Fruit fly (Drosophila melanogaster) whole organism, prepupa: ENCODE results near the gene Gen.

ENCODE experiments used
- Blimp-1 ChIP-seq: fragments of 200-800 bp; sonication (Bioruptor generic); optimal IDR thresholded peaks from 3 replicates; lab custom pipeline; 2017; ENCODE audit warnings: missing biosample characterization, missing genetic modification characterization, mild to moderate bottlenecking, moderate library complexity, missing genetic modification reagents
- CG10631 ChIP-seq: fragments of 200-800 bp; sonication (Bioruptor generic); optimal IDR thresholded peaks from 2 replicates; lab custom pipeline; 2016; ENCODE audit warnings: missing biosample characterization, missing genetic modification characterization
- CG10669 ChIP-seq: fragments of 200-800 bp; sonication (Bioruptor generic); optimal IDR thresholded peaks from 3 replicates; lab custom pipeline; 2018; ENCODE audit warnings: missing biosample characterization, mild to moderate bottlenecking, missing genetic modification characterization, moderate library complexity
- CG11294 ChIP-seq: fragments of 200-800 bp; sonication (Bioruptor generic); IDR thresholded peaks from 2 replicates; pipeline ENCODE4 v1.3.6; 2022; ENCODE audit warnings: missing biosample characterization, missing genetic modification characterization
- CG15336 ChIP-seq: fragments of 200-800 bp; sonication (Bioruptor generic); IDR thresholded peaks from 2 replicates; pipeline ENCODE4 v1.3.6; 2022; ENCODE audit warnings: missing biosample characterization, missing genetic modification characterization
- CG3032 ChIP-seq: fragments of 200-800 bp; optimal IDR thresholded peaks from 2 replicates; lab custom pipeline; 2019; ENCODE audit warnings: missing biosample characterization, mild to moderate bottlenecking, missing genetic modification characterization, moderate library complexity
- CG32006 ChIP-seq: fragments of 200-800 bp; sonication (Bioruptor generic); optimal IDR thresholded peaks from 3 replicates; lab custom pipeline; 2017; ENCODE audit warnings: missing biosample characterization, mild to moderate bottlenecking, missing genetic modification characterization
- CG4318 ChIP-seq: fragments of 200-800 bp; sonication (Bioruptor generic); optimal IDR thresholded peaks from 3 replicates; lab custom pipeline; 2017; ENCODE audit warnings: missing biosample characterization, mild to moderate bottlenecking, missing genetic modification characterization
- CG6163 ChIP-seq: fragments of 200-800 bp; sonication (Bioruptor generic); IDR thresholded peaks from 3 replicates; pipeline ENCODE4 v1.3.6; 2022; ENCODE audit warnings: missing biosample characterization, missing genetic modification characterization
- CG6276 ChIP-seq: fragments of 200-800 bp; sonication (Bioruptor generic); optimal IDR thresholded peaks from 2 replicates; lab custom pipeline; 2017; ENCODE audit warnings: missing biosample characterization, mild to moderate bottlenecking, missing genetic modification characterization
- CG6808 ChIP-seq: fragments of 200-800 bp; sonication (Bioruptor generic); optimal IDR thresholded peaks from 3 replicates; lab custom pipeline; 2017; ENCODE audit warnings: missing biosample characterization, missing genetic modification characterization, mild to moderate bottlenecking, moderate library complexity, missing genetic modification reagents
- CG6854 ChIP-seq: fragments of 200-800 bp; sonication (Bioruptor generic); optimal IDR thresholded peaks from 2 replicates; lab custom pipeline; 2017; ENCODE audit warnings: missing biosample characterization, mild to moderate bottlenecking, missing genetic modification characterization
- CG8119 ChIP-seq: fragments of 200-800 bp; sonication (Bioruptor generic); IDR thresholded peaks from 3 replicates; pipeline ENCODE4 v1.3.6; 2022; ENCODE audit warnings: missing biosample characterization, missing genetic modification characterization
- CG8632 ChIP-seq: fragments of 200-800 bp; sonication (Bioruptor generic); optimal IDR thresholded peaks from 3 replicates; lab custom pipeline; 2016; ENCODE audit warnings: missing biosample characterization, missing genetic modification characterization
- CG9139 ChIP-seq: fragments of 200-800 bp; sonication (Bioruptor generic); optimal IDR thresholded peaks from 3 replicates; lab custom pipeline; 2017; ENCODE audit warnings: missing biosample characterization, mild to moderate bottlenecking, missing genetic modification characterization
- Eip75B ChIP-seq: fragments of 200-800 bp; sonication (Bioruptor generic); optimal IDR thresholded peaks from 3 replicates; lab custom pipeline; 2016; ENCODE audit warnings: missing biosample characterization, missing genetic modification characterization
- Eip78C ChIP-seq: fragments of 200-800 bp; sonication (Bioruptor generic); peaks from one replicate; lab custom pipeline; 2016; ENCODE audit warnings: missing biosample characterization, missing genetic modification characterization
- Ets21C ChIP-seq: fragments of 200-800 bp; sonication (Bioruptor generic); optimal IDR thresholded peaks from 3 replicates; lab custom pipeline; 2016; ENCODE audit warnings: missing biosample characterization, missing genetic modification characterization
- Ets96B ChIP-seq: fragments of 200-800 bp; optimal IDR thresholded peaks from 2 replicates; lab custom pipeline; 2019; ENCODE audit warnings: missing biosample characterization, mild to moderate bottlenecking, missing genetic modification characterization, moderate library complexity
- Gug ChIP-seq: fragments of 200-800 bp; sonication (Bioruptor generic); IDR thresholded peaks from 2 replicates; pipeline ENCODE4 v1.3.6; 2022; ENCODE audit warnings: missing biosample characterization, missing genetic modification characterization
- Hr38 ChIP-seq: sonication (Bioruptor generic); optimal IDR thresholded peaks from 2 replicates; lab custom pipeline; 2016; ENCODE audit warnings: missing biosample characterization, missing genetic modification characterization
- Hr39 ChIP-seq: fragments of 200-800 bp; sonication (Bioruptor generic); optimal IDR thresholded peaks from 2 replicates; lab custom pipeline; 2016; ENCODE audit warnings: missing biosample characterization, missing genetic modification characterization
- Hr4 ChIP-seq: fragments of 200-800 bp; sonication (Bioruptor generic); optimal IDR thresholded peaks from 3 replicates; lab custom pipeline; 2016; ENCODE audit warnings: missing biosample characterization, missing genetic modification characterization
- Lpt ChIP-seq: fragments of 200-800 bp; sonication (Bioruptor generic); optimal IDR thresholded peaks from 3 replicates; lab custom pipeline; 2016; ENCODE audit warnings: missing biosample characterization, missing genetic modification characterization
- OdsH ChIP-seq: fragments of 200-800 bp; sonication (Bioruptor generic); optimal IDR thresholded peaks from 3 replicates; lab custom pipeline; 2016; ENCODE audit warnings: missing biosample characterization, missing genetic modification characterization
- Smox ChIP-seq: fragments of 200-800 bp; sonication (Bioruptor generic); optimal IDR thresholded peaks from 3 replicates; lab custom pipeline; 2016; ENCODE audit warnings: missing biosample characterization, missing genetic modification characterization
- Sox102F ChIP-seq: fragments of 200-800 bp; sonication (Bioruptor generic); optimal IDR thresholded peaks from 2 replicates; lab custom pipeline; 2016; ENCODE audit warnings: missing biosample characterization, mild to moderate bottlenecking, missing genetic modification characterization
- Sox14 ChIP-seq: fragments of 200-800 bp; sonication (Bioruptor generic); optimal IDR thresholded peaks from 3 replicates; lab custom pipeline; 2016; ENCODE audit warnings: missing biosample characterization, missing genetic modification characterization
- Sox15 ChIP-seq: fragments of 200-800 bp; sonication (Bioruptor generic); optimal IDR thresholded peaks from 3 replicates; lab custom pipeline; 2016; ENCODE audit warnings: missing biosample characterization, missing genetic modification characterization
- achi ChIP-seq: fragments of 200-800 bp; sonication (Bioruptor generic); optimal IDR thresholded peaks from 3 replicates; lab custom pipeline; 2016; ENCODE audit warnings: missing biosample characterization, missing genetic modification characterization
- acj6 ChIP-seq: fragments of 200-800 bp; sonication (Bioruptor generic); optimal IDR thresholded peaks from 3 replicates; lab custom pipeline; 2016; ENCODE audit warnings: missing biosample characterization, missing genetic modification characterization
- dac ChIP-seq: fragments of 200-800 bp; sonication (Bioruptor generic); optimal IDR thresholded peaks from 2 replicates; lab custom pipeline; 2017; ENCODE audit warnings: missing biosample characterization, mild to moderate bottlenecking, missing genetic modification characterization
- dsx ChIP-seq: fragments of 200-800 bp; optimal IDR thresholded peaks from 3 replicates; lab custom pipeline; 2019; ENCODE audit warnings: missing biosample characterization, mild to moderate bottlenecking, missing genetic modification characterization, moderate library complexity; ENCODE audit not compliant: poor library complexity, severe bottlenecking
- eg ChIP-seq: fragments of 200-800 bp; sonication (Bioruptor generic); IDR thresholded peaks from 3 replicates; pipeline ENCODE4 v1.3.6; 2022; ENCODE audit warnings: missing biosample characterization, missing genetic modification characterization
- fd59A ChIP-seq: fragments of 200-800 bp; sonication (Bioruptor generic); optimal IDR thresholded peaks from 2 replicates; lab custom pipeline; 2017; ENCODE audit warnings: missing biosample characterization, mild to moderate bottlenecking, missing genetic modification characterization, missing genetic modification reagents
- fd85E ChIP-seq: fragments of 200-800 bp; sonication (Bioruptor generic); optimal IDR thresholded peaks from 3 replicates; lab custom pipeline; 2016; ENCODE audit warnings: missing biosample characterization, missing genetic modification characterization
- lz ChIP-seq: fragments of 200-800 bp; sonication (Bioruptor generic); optimal IDR thresholded peaks from 3 replicates; lab custom pipeline; 2016; ENCODE audit warnings: missing biosample characterization, missing genetic modification characterization
- salr ChIP-seq, 2 experiments: fragments of 200-800 bp; sonication (Bioruptor generic); optimal IDR thresholded peaks; 3 replicates each; lab custom pipeline; 2016 to 2018; ENCODE audit warnings: missing biosample characterization in 2 of 2, missing genetic modification characterization in 2 of 2, mild to moderate bottlenecking in 1 of 2
- spab ChIP-seq: fragments of 200-800 bp; sonication (Bioruptor generic); optimal IDR thresholded peaks from 2 replicates; lab custom pipeline; 2017; ENCODE audit warnings: missing biosample characterization, mild to moderate bottlenecking, missing genetic modification characterization, missing genetic modification reagents
- ss ChIP-seq, 2 experiments: fragments of 200-800 bp; sonication (Bioruptor generic); optimal IDR thresholded peaks; 2 replicates in 1 of 2; 3 replicates in 1 of 2; lab custom pipeline; 2017 to 2018; ENCODE audit warnings: mild to moderate bottlenecking in 2 of 2, missing biosample characterization in 2 of 2, missing genetic modification characterization in 2 of 2, moderate library complexity in 1 of 2
- svp ChIP-seq: fragments of 200-800 bp; sonication (Bioruptor generic); peaks from one replicate; lab custom pipeline; 2016; ENCODE audit warnings: missing biosample characterization, missing genetic modification characterization
- topi ChIP-seq: fragments of 200-800 bp; sonication (Bioruptor generic); optimal IDR thresholded peaks from 3 replicates; lab custom pipeline; 2016; ENCODE audit warnings: missing biosample characterization, missing genetic modification characterization
- vri ChIP-seq: fragments of 200-800 bp; sonication (Bioruptor generic); optimal IDR thresholded peaks from 3 replicates; lab custom pipeline; 2016; ENCODE audit warnings: missing biosample characterization, mild to moderate bottlenecking, missing genetic modification characterization

Gene Gen

dm6 chr3L:5132966-5133365, 19.2 kb downstream of the Gen start, which contains the start of gene CG15213:
CG15213 (minus strand) TSS chr3L:5133220.
- TF ChIP-seq Eip78C (GFP tag; lab: Kevin White, UChicago) (peak; percentile 2), CG6163 (0 out of 3 replicates have a peak, but pooled peaks have one; percentile 16), spab (GFP tag; lab: Kevin White, UChicago) (no peak), ss (GFP tag; optimal IDR thresholded peaks at IDR 0.05; lab: Kevin White, UChicago) (peak; percentile 13 to 47)

dm6 chr3L:5131245-5131644, 20.9 kb downstream of the Gen start, which contains the start of gene CG15212:
CG15212 (plus strand) TSS chr3L:5131545.
- no peak for TF ChIP-seq CG6163
- TF ChIP-seq CG8632 (GFP tag; lab: Kevin White, UChicago): no peak
- TF ChIP-seq Eip78C (GFP tag; lab: Kevin White, UChicago): peak; percentile 15
- no peak for TF ChIP-seq CG6808 (GFP tag; lab: Kevin White, UChicago)
- TF ChIP-seq Sox15 (GFP tag; lab: Kevin White, UChicago): no peak

- TF ChIP-seq CG10669 (GFP tag; lab: Kevin White, UChicago) (no peak), achi (GFP tag; lab: Kevin White, UChicago) (no peak), dac (no peak), CG6163 (no peak)
- TF ChIP-seq, all 60 proteins: peak for 0
These were observed 21.7 kb downstream of the Gen start for dm6 chr3L:5130508-5130907.

dm6 chr3L:5129199-5129598, 23.0 kb downstream of the Gen start, which contains the start of gene CG4597:
CG4597 (plus strand) TSS chr3L:5129499.
- no peak for TF ChIP-seq Hr4
- TF ChIP-seq Sox14 (GFP tag; lab: Kevin White, UChicago): no peak
- TF ChIP-seq vri (GFP tag; lab: Kevin White, UChicago): no peak
- no peak for TF ChIP-seq CG3032 (tag; lab: Kevin White, UChicago)
- TF ChIP-seq CG9139 (GFP tag; lab: Kevin White, UChicago): no peak
- no peak for TF ChIP-seq acj6 (GFP tag; lab: Kevin White, UChicago)
- TF ChIP-seq eg: no peak
- TF ChIP-seq ss (GFP tag; optimal IDR thresholded peaks at IDR 0.05; lab: Kevin White, UChicago): no peak
- no peak for TF ChIP-seq svp (GFP tag; lab: Kevin White, UChicago)
- no peak for TF ChIP-seq Sox15 (GFP tag; lab: Kevin White, UChicago)
- TF ChIP-seq CG6276 (GFP tag; lab: Kevin White, UChicago): no peak
- no peak for TF ChIP-seq Hr39 (GFP tag; lab: Kevin White, UChicago)
- no peak for TF ChIP-seq CG4318 (GFP tag; lab: Kevin White, UChicago)
- no peak for TF ChIP-seq fd59A (GFP tag; lab: Kevin White, UChicago)
- no peak for TF ChIP-seq dac

dm6 chr3L:5128214-5128613, 24.0 kb downstream of the Gen start:
- TF ChIP-seq lz (GFP tag; lab: Kevin White, UChicago) (peak; percentile 1), CG6854 (GFP tag; lab: Kevin White, UChicago) (no peak), Ets21C (GFP tag; lab: Kevin White, UChicago) (no peak), CG11294 (GFP tag; lab: Robert Waterston, UW) (peak; percentile 22; the same call in 1 of the 2 replicates), Sox102F (GFP tag; lab: Kevin White, UChicago) (no peak), Ets96B (tag; lab: Kevin White, UChicago) (peak; percentile 16), Blimp-1 (GFP tag; lab: Kevin White, UChicago) (no peak), svp (GFP tag; lab: Kevin White, UChicago) (peak; percentile 53), OdsH (GFP tag; lab: Kevin White, UChicago) (peak; percentile 61), CG15336 (GFP tag; lab: Robert Waterston, UW) (peak; percentile 57; the same call in 1 of the 2 replicates), Hr4 (peak; percentile 35), Hr38 (no peak), fd59A (GFP tag; lab: Kevin White, UChicago) (peak; percentile 40), CG10631 (peak; percentile 77), Lpt (GFP tag; lab: Kevin White, UChicago) (no peak), Gug (peak; percentile 26; the same call in 1 of the 2 replicates), dsx (GFP tag; lab: Kevin White, UChicago) (peak; percentile 51), CG6808 (GFP tag; lab: Kevin White, UChicago) (peak; percentile 17), salr (GFP tag; optimal IDR thresholded peaks at IDR 0.05; lab: Kevin White, UChicago) (no peak), topi (GFP tag; lab: Kevin White, UChicago) (peak; percentile 23), CG8119 (peak; percentile 74), CG32006 (GFP tag; lab: Kevin White, UChicago) (peak; percentile 83), fd85E (GFP tag; lab: Kevin White, UChicago) (no peak), ss (GFP tag; optimal IDR thresholded peaks at IDR 0.05; lab: Kevin White, UChicago) (peak in 1 of 2 experiments; percentile 43), Eip75B (GFP tag; lab: Kevin White, UChicago) (peak; percentile 58), Smox (GFP tag; lab: Kevin White, UChicago) (no peak)
